Fruit fly (Drosophila melanogaster) whole organism, embryonic: Measurements from ENCODE around the gene lectin-29Ca.

Experiments used
- Blimp-1 ChIP-seq: fragments of 200-800 bp; sonication (Bioruptor generic); optimal IDR thresholded peaks from 3 replicates; lab custom pipeline; 2018; ENCODE audit warnings: missing biosample characterization, missing genetic modification characterization, mild to moderate bottlenecking, moderate library complexity, missing genetic modification reagents
- CG10321 ChIP-seq: fragments of 200-800 bp; sonication (Bioruptor generic); IDR thresholded peaks from 2 replicates; pipeline ENCODE4 v1.3.6; 2022; ENCODE audit warnings: missing biosample characterization, missing genetic modification characterization
- CG11696 ChIP-seq: fragments of 200-800 bp; sonication (Bioruptor generic); IDR thresholded peaks from 2 replicates; pipeline ENCODE4 v1.3.6; 2022; ENCODE audit warnings: missing biosample characterization, missing genetic modification characterization
- CG14441 ChIP-seq: fragments of 200-800 bp; sonication (Bioruptor generic); IDR thresholded peaks from 2 replicates; pipeline ENCODE4 v1.3.6; 2022; ENCODE audit warnings: missing biosample characterization, missing genetic modification characterization
- CG14965 ChIP-seq: fragments of 200-800 bp; sonication (Bioruptor generic); optimal IDR thresholded peaks from 2 replicates; lab custom pipeline; 2016; ENCODE audit warnings: missing biosample characterization, missing genetic modification characterization, borderline replicate concordance
- CG15601 ChIP-seq: fragments of 200-800 bp; sonication (Bioruptor generic); optimal IDR thresholded peaks from 3 replicates; lab custom pipeline; 2019; ENCODE audit warnings: missing biosample characterization, mild to moderate bottlenecking, missing genetic modification characterization, moderate library complexity
- CG16813 ChIP-seq: fragments of 200-800 bp; sonication (Bioruptor generic); IDR thresholded peaks from 3 replicates; pipeline ENCODE4 v1.3.6; 2022; ENCODE audit warnings: missing biosample characterization, missing genetic modification characterization; ENCODE audit not compliant: partially characterized antibody
- CG17328 ChIP-seq: fragments of 200-800 bp; sonication (Bioruptor generic); IDR thresholded peaks from 2 replicates; pipeline ENCODE4 v1.3.6; 2022; ENCODE audit warnings: missing biosample characterization, missing genetic modification characterization
- CG17612 ChIP-seq: fragments of 200-800 bp; sonication (Bioruptor generic); IDR thresholded peaks from 2 replicates; pipeline ENCODE4 v1.3.6; 2022; ENCODE audit warnings: missing biosample characterization, missing genetic modification characterization
- CG17802 ChIP-seq: fragments of 200-800 bp; sonication (Bioruptor generic); optimal IDR thresholded peaks from 2 replicates; lab custom pipeline; 2018; ENCODE audit warnings: missing biosample characterization, mild to moderate bottlenecking, missing genetic modification characterization, moderate library complexity
- CG18764 ChIP-seq: fragments of 200-800 bp; sonication (Bioruptor generic); optimal IDR thresholded peaks from 3 replicates; lab custom pipeline; 2016; ENCODE audit warnings: missing biosample characterization, missing genetic modification characterization
- CG2889 ChIP-seq: fragments of 200-800 bp; sonication (Bioruptor generic); IDR thresholded peaks from 3 replicates; pipeline ENCODE4 v1.3.6; 2022; ENCODE audit warnings: missing biosample characterization, missing genetic modification characterization
- CG31365 ChIP-seq: fragments of 200-800 bp; sonication (Bioruptor generic); optimal IDR thresholded peaks from 2 replicates; lab custom pipeline; 2018; ENCODE audit warnings: missing biosample characterization, mild to moderate bottlenecking, missing genetic modification characterization
- CG32767 ChIP-seq: fragments of 200-800 bp; sonication (Bioruptor generic); IDR thresholded peaks from 2 replicates; pipeline ENCODE4 v1.3.6; 2022; ENCODE audit warnings: missing biosample characterization, missing genetic modification characterization
- CG6791 ChIP-seq: fragments of 200-800 bp; sonication (Bioruptor generic); IDR thresholded peaks from 3 replicates; pipeline ENCODE4 v1.3.6; 2022; ENCODE audit warnings: missing biosample characterization, missing genetic modification characterization; ENCODE audit not compliant: partially characterized antibody
- CG7372 ChIP-seq: fragments of 200-800 bp; sonication (Bioruptor generic); IDR thresholded peaks from 2 replicates; pipeline ENCODE4 v1.3.6; 2022; ENCODE audit warnings: missing biosample characterization, missing genetic modification characterization
- D19A ChIP-seq: fragments of 200-800 bp; optimal IDR thresholded peaks from 3 replicates; lab custom pipeline; 2019; ENCODE audit warnings: missing biosample characterization, mild to moderate bottlenecking, missing genetic modification characterization, moderate library complexity
- Dll ChIP-seq: fragments of 200-800 bp; sonication (Bioruptor generic); IDR thresholded peaks from 4 replicates; pipeline ENCODE4 v1.3.6; 2022; ENCODE audit warnings: missing biosample characterization, missing genetic modification characterization; ENCODE audit not compliant: partially characterized antibody
- Gsc ChIP-seq: fragments of 200-800 bp; sonication (Bioruptor generic); IDR thresholded peaks from 2 replicates; pipeline ENCODE4 v1.3.6; 2022; ENCODE audit warnings: missing biosample characterization, missing genetic modification characterization
- HLHmδ ChIP-seq: fragments of 200-800 bp; sonication (Bioruptor generic); optimal IDR thresholded peaks from 2 replicates; lab custom pipeline; 2018; ENCODE audit warnings: missing biosample characterization, mild to moderate bottlenecking, missing genetic modification characterization, moderate library complexity
- Hr39 ChIP-seq: fragments of >200 bp; optimal IDR thresholded peaks from 2 replicates; lab custom pipeline; 2017
- NK7.1 ChIP-seq: fragments of 200-800 bp; sonication (Bioruptor generic); optimal IDR thresholded peaks from 3 replicates; lab custom pipeline; 2016; ENCODE audit warnings: missing biosample characterization, missing genetic modification characterization
- Sox102F ChIP-seq: fragments of 200-800 bp; sonication (Bioruptor generic); optimal IDR thresholded peaks from 2 replicates; lab custom pipeline; 2018; ENCODE audit warnings: missing biosample characterization, mild to moderate bottlenecking, missing genetic modification characterization, moderate library complexity
- TFAM ChIP-seq: fragments of 200-800 bp; sonication (Bioruptor generic); optimal IDR thresholded peaks from 2 replicates; lab custom pipeline; 2017; ENCODE audit warnings: missing biosample characterization, missing genetic modification characterization, inconsistent platforms
- Tbp ChIP-seq: fragments of >200 bp; optimal IDR thresholded peaks from 2 replicates; lab custom pipeline; 2018; ENCODE audit warnings: missing biosample characterization, missing genetic modification characterization
- Trl ChIP-seq, 3 experiments: fragments of >200 bp in 2 of 3; fragments of 200-800 bp in 1 of 3; sonication (Bioruptor generic) in 1 of 3; optimal IDR thresholded peaks; 2 replicates in 1 of 3; 3 replicates in 2 of 3; lab custom pipeline; 2016 to 2017; ENCODE audit warnings: missing biosample characterization in 1 of 3, missing genetic modification characterization in 1 of 3
- Xrp1 ChIP-seq: fragments of 200-800 bp; sonication (Bioruptor generic); IDR thresholded peaks from 2 replicates; pipeline ENCODE4 v1.3.6; 2022; ENCODE audit warnings: missing biosample characterization, missing genetic modification characterization
- ap ChIP-seq: fragments of 200-800 bp; sonication (Bioruptor generic); IDR thresholded peaks from 2 replicates; pipeline ENCODE4 v1.3.6; 2022; ENCODE audit warnings: missing biosample characterization, missing genetic modification characterization
- ato ChIP-seq: fragments of 200-800 bp; sonication (Bioruptor generic); IDR thresholded peaks from 2 replicates; pipeline ENCODE4 v1.3.6; 2022; ENCODE audit warnings: missing biosample characterization, missing genetic modification characterization; ENCODE audit not compliant: partially characterized antibody
- bbx ChIP-seq: fragments of 200-800 bp; sonication (Bioruptor generic); IDR thresholded peaks from 2 replicates; pipeline ENCODE4 v1.3.6; 2022; ENCODE audit warnings: missing biosample characterization, missing genetic modification characterization; ENCODE audit not compliant: partially characterized antibody
- bcd ChIP-seq: fragments of 200-800 bp; sonication (Bioruptor generic); optimal IDR thresholded peaks from 2 replicates; lab custom pipeline; 2017; ENCODE audit warnings: missing biosample characterization, mild to moderate bottlenecking, missing genetic modification characterization
- bowl ChIP-seq: fragments of 200-800 bp; sonication (Bioruptor generic); IDR thresholded peaks from 2 replicates; pipeline ENCODE4 v1.3.6; 2022; ENCODE audit warnings: missing biosample characterization, missing genetic modification characterization
- bsh ChIP-seq, 2 experiments: fragments of 200-800 bp; sonication (Bioruptor generic); optimal IDR thresholded peaks; 2 replicates each; lab custom pipeline; 2017 to 2018; ENCODE audit warnings: mild to moderate bottlenecking in 2 of 2, missing biosample characterization in 2 of 2, missing genetic modification characterization in 2 of 2, moderate library complexity in 1 of 2
- cas ChIP-seq: fragments of 200-800 bp; sonication (Bioruptor generic); IDR thresholded peaks from 2 replicates; pipeline ENCODE4 v1.3.6; 2022; ENCODE audit warnings: missing biosample characterization, missing genetic modification characterization
- crol ChIP-seq: fragments of 200-800 bp; sonication (Bioruptor generic); IDR thresholded peaks from 2 replicates; pipeline ENCODE4 v1.3.6; 2022; ENCODE audit warnings: missing biosample characterization, missing genetic modification characterization
- dati ChIP-seq: fragments of 200-800 bp; sonication (Bioruptor generic); IDR thresholded peaks from 2 replicates; pipeline ENCODE4 v1.3.6; 2022; ENCODE audit warnings: missing biosample characterization, missing genetic modification characterization
- dpn ChIP-seq, 2 experiments: fragments of 200-800 bp; sonication (Bioruptor generic); optimal IDR thresholded peaks; 3 replicates each; lab custom pipeline; 2016; ENCODE audit warnings: missing biosample characterization in 2 of 2, missing genetic modification characterization in 2 of 2
- dysf ChIP-seq: fragments of 200-800 bp; sonication (Bioruptor generic); IDR thresholded peaks from 3 replicates; pipeline ENCODE4 v1.3.6; 2022; ENCODE audit warnings: missing biosample characterization, missing genetic modification characterization
- eve ChIP-seq, 2 experiments: fragments of >200 bp; optimal IDR thresholded peaks; 2 replicates each; lab custom pipeline; 2017; ENCODE audit warnings: missing biosample characterization in 2 of 2, missing genetic modification characterization in 2 of 2
- grn ChIP-seq: fragments of 200-800 bp; sonication (Bioruptor generic); optimal IDR thresholded peaks from 3 replicates; lab custom pipeline; 2017; ENCODE audit warnings: missing biosample characterization, missing genetic modification characterization
- nom ChIP-seq: fragments of 200-800 bp; sonication (Bioruptor generic); optimal IDR thresholded peaks from 2 replicates; lab custom pipeline; 2017; ENCODE audit warnings: missing biosample characterization, missing genetic modification characterization, mild to moderate bottlenecking, moderate library complexity, missing genetic modification reagents
- otp ChIP-seq: fragments of 200-800 bp; sonication (Bioruptor generic); IDR thresholded peaks from 3 replicates; pipeline ENCODE4, ENCODE4 v1.3.6; 2022; ENCODE audit warnings: missing biosample characterization, missing genetic modification characterization
- peb ChIP-seq: fragments of 200-800 bp; sonication (Bioruptor generic); IDR thresholded peaks from 2 replicates; pipeline ENCODE4 v1.3.6; 2022; ENCODE audit warnings: missing biosample characterization, missing genetic modification characterization
- row ChIP-seq: fragments of 200-800 bp; sonication (Bioruptor generic); IDR thresholded peaks from 3 replicates; pipeline ENCODE4 v1.3.6; 2022; ENCODE audit warnings: missing biosample characterization, missing genetic modification characterization
- sd ChIP-seq: fragments of 200-800 bp; sonication (Bioruptor generic); optimal IDR thresholded peaks from 3 replicates; lab custom pipeline; 2018; ENCODE audit warnings: missing biosample characterization, mild to moderate bottlenecking, missing genetic modification characterization, moderate library complexity
- sens ChIP-seq: fragments of 200-800 bp; sonication (Bioruptor generic); peaks from one replicate; lab custom pipeline; 2016; ENCODE audit warnings: missing biosample characterization, missing genetic modification characterization
- sima ChIP-seq: fragments of 200-800 bp; sonication (Bioruptor generic); optimal IDR thresholded peaks from 2 replicates; lab custom pipeline; 2016; ENCODE audit warnings: missing biosample characterization, missing genetic modification characterization
- usp ChIP-seq: fragments of >200 bp; optimal IDR thresholded peaks from 2 replicates; lab custom pipeline; 2017; ENCODE audit warnings: missing biosample characterization, missing genetic modification characterization
- zf30C ChIP-seq: fragments of 200-800 bp; sonication (Bioruptor generic); optimal IDR thresholded peaks from 3 replicates; lab custom pipeline; 2018; ENCODE audit warnings: missing biosample characterization, mild to moderate bottlenecking, missing genetic modification characterization

lectin-29Ca gene

DNA sequence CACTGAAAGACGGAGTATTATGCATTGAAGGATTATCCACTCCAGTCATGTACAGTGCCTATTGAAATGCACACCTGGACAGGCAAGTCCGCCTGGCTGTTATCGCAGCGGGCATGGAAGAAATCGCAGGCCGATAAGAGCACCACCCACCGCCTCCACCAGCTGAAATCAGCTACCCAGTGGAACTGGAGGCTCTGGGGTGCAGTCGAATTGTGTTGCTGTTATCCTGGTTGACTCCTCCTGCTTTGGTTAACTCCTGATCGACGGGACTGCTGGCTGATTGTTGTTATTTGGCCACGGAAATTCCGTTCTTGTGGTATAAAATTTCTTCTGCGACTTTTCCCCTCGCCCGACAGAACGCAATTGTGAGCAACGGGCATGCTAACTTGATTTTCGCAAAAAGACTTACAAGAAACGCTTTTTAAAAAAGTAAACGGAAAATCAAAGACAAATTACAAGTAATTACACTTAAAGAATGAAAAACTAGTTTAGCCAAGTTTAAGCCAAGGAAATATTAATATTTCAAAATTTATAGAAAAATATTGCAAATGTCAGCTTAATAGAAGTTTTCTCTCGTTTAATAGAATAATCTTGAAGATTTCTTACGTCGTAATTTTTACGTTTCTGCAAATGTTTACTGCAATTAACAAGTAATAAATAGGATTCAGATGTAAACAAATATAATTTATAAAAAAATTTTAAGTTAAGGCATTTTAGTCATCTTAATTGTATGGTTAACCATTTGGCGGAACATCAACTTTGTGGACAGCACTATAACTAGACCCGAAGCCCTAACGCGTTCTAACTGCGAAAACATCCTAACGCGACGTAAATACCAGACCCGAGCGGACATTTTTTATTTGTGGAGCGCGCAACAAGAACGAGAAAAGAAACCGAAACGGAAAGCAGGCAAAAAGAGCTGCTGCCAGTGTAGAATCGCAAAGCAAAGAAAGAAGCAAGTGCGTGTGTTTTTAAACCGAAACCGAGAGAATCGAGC lies 21.1 kb upstream of the lectin-29Ca start, which contains the start of the genes CG13398 and Akap200 (continued):
- TF ChIP-seq CG14441 (GFP tag; lab: Robert Waterston, UW) (0 out of 2 replicates have a peak, but pooled peaks have one; percentile 17), bcd (no peak), zf30C (GFP tag; lab: Kevin White, UChicago) (no peak), CG14965 (GFP tag; lab: Kevin White, UChicago) (no peak), CG6791 (GFP tag; lab: Robert Waterston, UW) (no peak), TFAM (GFP tag; lab: Kevin White, UChicago) (no peak), Blimp-1 (peak; percentile 1), bowl (GFP tag; lab: Robert Waterston, UW) (no peak), CG17612 (GFP tag; lab: Robert Waterston, UW) (no peak), Hr39 (lab: Kevin White, UChicago) (no peak), CG31365 (tag; lab: Kevin White, UChicago) (no peak), peb (no peak), CG18764 (GFP tag; lab: Kevin White, UChicago) (no peak), Xrp1 (GFP tag; lab: Robert Waterston, UW) (no peak), row (GFP tag; lab: Robert Waterston, UW) (peak; percentile 71), CG17328 (no peak), dysf (GFP tag; lab: Robert Waterston, UW) (no peak), Dll (GFP tag; lab: Robert Waterston, UW) (no peak), sd (tag; lab: Kevin White, UChicago) (peak; percentile 26), eve (GFP tag; optimal IDR thresholded peaks at IDR 0.05; lab: Kevin White, UChicago) (no peak), ap (no peak), Gsc (no peak), sens (GFP tag; lab: Kevin White, UChicago) (peak; percentile 90)

DNA sequence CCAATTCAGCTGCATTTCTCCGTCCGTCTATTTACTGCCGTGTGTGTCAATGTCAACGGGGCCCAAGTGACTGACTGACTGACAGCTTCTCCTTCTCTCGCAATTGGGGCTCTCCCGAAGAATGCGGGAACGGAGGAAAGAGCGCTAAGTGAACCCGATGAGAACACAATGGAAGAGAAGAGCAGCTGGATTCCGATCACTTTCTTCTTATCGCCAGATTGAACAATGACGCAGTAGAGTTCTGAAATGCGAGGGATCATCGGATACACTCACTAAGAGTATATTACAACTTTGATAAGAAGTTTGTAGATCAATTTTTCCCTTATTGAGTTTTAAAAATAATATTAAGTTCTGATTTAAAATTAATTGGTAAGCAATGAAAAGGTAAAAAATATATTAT lies 17.4 kb upstream of the lectin-29Ca start, which contains the start of gene Naglu:
Gene Naglu, minus strand, starts transcription at position 339 of the 400 bp plus-strand sequence.
- TF ChIP-seq bbx (GFP tag; lab: Robert Waterston, UW) (no peak), Tbp (GFP tag; lab: Kevin White, UChicago) (no peak), usp (GFP tag; lab: Kevin White, UChicago) (no peak), otp (GFP tag; lab: Robert Waterston, UW) (no peak), cas (0 out of 2 replicates have a peak, but pooled peaks have one; percentile 17), ato (GFP tag; lab: Robert Waterston, UW) (peak; percentile 46; the same call in 1 of the 2 replicates), CG10321 (no peak), CG16813 (GFP tag; lab: Robert Waterston, UW) (no peak), nom (peak; percentile 43), sima (GFP tag; lab: Kevin White, UChicago) (no peak), NK7.1 (GFP tag; lab: Kevin White, UChicago) (no peak), CG11696 (GFP tag; lab: Robert Waterston, UW) (no peak), dati (GFP tag; lab: Robert Waterston, UW) (no peak), CG32767 (GFP tag; lab: Robert Waterston, UW) (no peak), Trl (optimal IDR thresholded peaks at IDR 0.05; lab: Kevin White, UChicago) (peak in 1 of 2 experiments; percentile 52), Trl (GFP tag; optimal IDR thresholded peaks at IDR 0.05; lab: Kevin White, UChicago) (no peak), CG17802 (tag; lab: Kevin White, UChicago) (peak; percentile 38), crol (GFP tag; lab: Robert Waterston, UW) (0 out of 2 replicates have a peak, but pooled peaks have one; percentile 9), CG7372 (GFP tag; lab: Robert Waterston, UW) (no peak), grn (GFP tag; lab: Kevin White, UChicago) (no peak), CG2889 (GFP tag; lab: Robert Waterston, UW) (no peak), dpn (GFP tag; optimal IDR thresholded peaks at IDR 0.05; lab: Kevin White, UChicago) (no peak), D19A (tag; lab: Kevin White, UChicago) (peak; percentile 86), CG15601 (no peak), bsh (GFP tag; optimal IDR thresholded peaks at IDR 0.05; lab: Kevin White, UChicago) (peak in 1 of 2 experiments; percentile 12), HLHmδ (GFP tag; lab: Kevin White, UChicago) (peak; percentile 46), Blimp-1 (peak; percentile 60), Sox102F (GFP tag; lab: Kevin White, UChicago) (no peak)
